Worm (Caenorhabditis elegans) whole organism, young adult: Measurements from ENCODE around the gene srw-90.
A peak's percentile ranks its signal among the peaks of the same experiment; 100 is the strongest.

Experiments used
- F22D6.2 ChIP-seq: sonication (generic microtip); optimal IDR thresholded peaks from 2 replicates; lab custom pipeline; 2016; ENCODE audit warnings: mild to moderate bottlenecking, missing genetic modification characterization, missing compliant biosample characterization
- F39B2.1 ChIP-seq: fragments of 200-800 bp; sonication (Bioruptor generic); IDR thresholded peaks from 2 replicates; pipeline ENCODE4 v1.3.6; 2022; ENCODE audit warnings: missing genetic modification reagents, missing genetic modification characterization, missing compliant biosample characterization
- F49E8.2 ChIP-seq: sonication (generic microtip); optimal IDR thresholded peaks from 3 replicates; lab custom pipeline; 2017; ENCODE audit warnings: missing genetic modification characterization, mild to moderate bottlenecking, missing compliant biosample characterization, antibody characterized with exemption, moderate library complexity; ENCODE audit not compliant: insufficient read depth
- F52B5.7 ChIP-seq: sonication (generic microtip); optimal IDR thresholded peaks from 2 replicates; lab custom pipeline; 2016; ENCODE audit warnings: mild to moderate bottlenecking, missing genetic modification characterization, missing compliant biosample characterization
- F57A8.1 ChIP-seq: fragments of 200-800 bp; sonication (Bioruptor generic); optimal IDR thresholded peaks from 2 replicates; lab custom pipeline; 2018; ENCODE audit warnings: mild to moderate bottlenecking, missing genetic modification characterization, moderate library complexity, missing compliant biosample characterization
- K11D2.4 ChIP-seq: fragments of 200-800 bp; sonication (Bioruptor generic); IDR thresholded peaks from 2 replicates; pipeline ENCODE4 v1.3.6; 2022; ENCODE audit warnings: missing genetic modification reagents, missing genetic modification characterization, missing compliant biosample characterization
- K12H6.12 ChIP-seq: fragments of 200-800 bp; sonication (Bioruptor generic); optimal IDR thresholded peaks from 2 replicates; lab custom pipeline; 2018; ENCODE audit warnings: mild to moderate bottlenecking, missing genetic modification characterization, missing compliant biosample characterization
- Y53F4B.3 ChIP-seq: fragments of 200-800 bp; sonication (Bioruptor generic); IDR thresholded peaks from 2 replicates; pipeline ENCODE4 v1.3.6; 2022; ENCODE audit warnings: missing genetic modification reagents, missing genetic modification characterization, missing compliant biosample characterization
- Y95B8A.8 ChIP-seq: fragments of 200-800 bp; sonication (Bioruptor generic); IDR thresholded peaks from 2 replicates; pipeline ENCODE4 v1.3.6; 2022; ENCODE audit warnings: missing genetic modification reagents, missing genetic modification characterization, missing compliant biosample characterization
- atf-7 ChIP-seq: sonication (generic microtip); optimal IDR thresholded peaks from 2 replicates; lab custom pipeline; 2017; ENCODE audit warnings: mild to moderate bottlenecking, missing genetic modification characterization, missing compliant biosample characterization
- attf-5 ChIP-seq: fragments of 200-800 bp; sonication (Bioruptor generic); optimal IDR thresholded peaks from 2 replicates; lab custom pipeline; 2018; ENCODE audit warnings: mild to moderate bottlenecking, missing genetic modification characterization, missing compliant biosample characterization
- attf-6 ChIP-seq: fragments of 200-800 bp; sonication (Bioruptor generic); IDR thresholded peaks from 2 replicates; pipeline ENCODE4 v1.3.6; 2022; ENCODE audit warnings: missing genetic modification reagents, missing genetic modification characterization, missing compliant biosample characterization
- cebp-1 ChIP-seq, 2 experiments: fragments of 200-800 bp in 1 of 2; sonication (Bioruptor generic) in 1 of 2; sonication (generic microtip) in 1 of 2; IDR thresholded peaks in 1 of 2; optimal IDR thresholded peaks in 1 of 2; 2 replicates each; pipeline versions ENCODE4 v1.3.6 to Lab custom; 2017 to 2022; ENCODE audit warnings: missing compliant biosample characterization in 2 of 2, missing genetic modification characterization in 2 of 2, mild to moderate bottlenecking in 1 of 2, missing genetic modification reagents in 1 of 2, moderate library complexity in 1 of 2
- ceh-27 ChIP-seq: fragments of 200-800 bp; sonication (Bioruptor generic); optimal IDR thresholded peaks from 2 replicates; lab custom pipeline; 2018; ENCODE audit warnings: mild to moderate bottlenecking, missing genetic modification characterization, moderate library complexity, missing compliant biosample characterization
- ceh-79 ChIP-seq: sonication (generic microtip); optimal IDR thresholded peaks from 2 replicates; lab custom pipeline; 2017; ENCODE audit warnings: mild to moderate bottlenecking, missing genetic modification characterization, missing compliant biosample characterization
- die-1 ChIP-seq: sonication (generic microtip); optimal IDR thresholded peaks from 2 replicates; lab custom pipeline; 2016; ENCODE audit warnings: missing genotype, mild to moderate bottlenecking, missing genetic modification characterization, missing compliant biosample characterization
- efl-1 ChIP-seq: fragments of 150-350 bp; optimal IDR thresholded peaks from 2 replicates; lab custom pipeline; 2014; ENCODE audit warnings: missing biosample characterization, missing genetic modification reagents, missing genetic modification characterization
- ets-4 ChIP-seq: fragments of 200-800 bp; sonication (Bioruptor generic); optimal IDR thresholded peaks from 2 replicates; lab custom pipeline; 2018; ENCODE audit warnings: mild to moderate bottlenecking, missing genetic modification characterization, missing compliant biosample characterization
- gei-17 ChIP-seq: fragments of 200-800 bp; sonication (Bioruptor generic); optimal IDR thresholded peaks from 2 replicates; lab custom pipeline; 2018; ENCODE audit warnings: mild to moderate bottlenecking, missing genetic modification characterization, missing compliant biosample characterization
- hmg-1.2 ChIP-seq: fragments of 200-800 bp; sonication (Bioruptor generic); IDR thresholded peaks from 2 replicates; pipeline ENCODE4 v1.3.6; 2022; ENCODE audit warnings: missing genetic modification reagents, missing genetic modification characterization, missing compliant biosample characterization
- lag-1 ChIP-seq: fragments of 200-800 bp; sonication (Bioruptor generic); IDR thresholded peaks from 2 replicates; pipeline ENCODE4 v1.3.6; 2022; ENCODE audit warnings: missing genetic modification reagents, missing genetic modification characterization, missing compliant biosample characterization
- let-607 ChIP-seq, 2 experiments: fragments of 200-800 bp in 1 of 2; sonication (Bioruptor generic) in 1 of 2; sonication (generic microtip) in 1 of 2; optimal IDR thresholded peaks; 2 replicates each; lab custom pipeline; 2016 to 2018; ENCODE audit warnings: mild to moderate bottlenecking in 2 of 2, missing compliant biosample characterization in 2 of 2, missing genetic modification characterization in 2 of 2, moderate library complexity in 2 of 2, missing genotype in 1 of 2
- lin-26 ChIP-seq: fragments of 200-800 bp; sonication (Bioruptor generic); IDR thresholded peaks from 2 replicates; pipeline ENCODE4 v1.3.6; 2022; ENCODE audit warnings: missing genetic modification reagents, missing genetic modification characterization, missing compliant biosample characterization
- lin-35 ChIP-seq, 3 experiments: fragments of 150-350 bp in 2 of 3; sonication (generic microtip) in 1 of 3; optimal IDR thresholded peaks; 2 replicates each; lab custom pipeline; 2014 to 2018; ENCODE audit warnings: missing biosample characterization in 3 of 3, missing genetic modification characterization in 3 of 3, missing genetic modification reagents in 3 of 3
- lin-40 ChIP-seq: sonication (generic microtip); optimal IDR thresholded peaks from 2 replicates; lab custom pipeline; 2016; ENCODE audit warnings: missing genetic modification characterization, mild to moderate bottlenecking, missing compliant biosample characterization, missing genotype, missing genetic modification reagents
- lsl-1 ChIP-seq: fragments of 200-800 bp; sonication (Bioruptor generic); optimal IDR thresholded peaks from 2 replicates; lab custom pipeline; 2018; ENCODE audit warnings: mild to moderate bottlenecking, missing genetic modification characterization, moderate library complexity, missing compliant biosample characterization
- madf-10 ChIP-seq: sonication (generic microtip); optimal IDR thresholded peaks from 2 replicates; lab custom pipeline; 2016; ENCODE audit warnings: mild to moderate bottlenecking, missing genetic modification characterization, missing compliant biosample characterization
- madf-3 ChIP-seq: fragments of 200-800 bp; sonication (Bioruptor generic); IDR thresholded peaks from 2 replicates; pipeline ENCODE4 v1.3.6; 2022; ENCODE audit warnings: missing genetic modification reagents, missing genetic modification characterization, missing compliant biosample characterization
- mcd-1 ChIP-seq: fragments of 200-800 bp; sonication (Bioruptor generic); IDR thresholded peaks from 2 replicates; pipeline ENCODE4 v1.3.6; 2022; ENCODE audit warnings: missing genetic modification reagents, missing genetic modification characterization, missing compliant biosample characterization
- mel-28 ChIP-seq: sonication (generic microtip); optimal IDR thresholded peaks from 2 replicates; lab custom pipeline; 2016; ENCODE audit warnings: borderline replicate concordance, mild to moderate bottlenecking, missing genetic modification characterization, missing compliant biosample characterization
- nfya-1 ChIP-seq: sonication (generic microtip); optimal IDR thresholded peaks from 2 replicates; lab custom pipeline; 2017; ENCODE audit warnings: antibody characterized with exemption, missing compliant biosample characterization, missing genetic modification characterization, borderline replicate concordance; ENCODE audit not compliant: insufficient read depth
- nhr-120 ChIP-seq: fragments of 200-800 bp; sonication (Bioruptor generic); IDR thresholded peaks from 2 replicates; pipeline ENCODE4 v1.3.6; 2022; ENCODE audit warnings: missing genetic modification characterization, missing compliant biosample characterization
- nhr-179 ChIP-seq: sonication (generic microtip); optimal IDR thresholded peaks from 2 replicates; lab custom pipeline; 2016; ENCODE audit warnings: mild to moderate bottlenecking, missing genetic modification characterization, missing compliant biosample characterization
- nhr-80 ChIP-seq: sonication (generic microtip); optimal IDR thresholded peaks from 2 replicates; lab custom pipeline; 2016; ENCODE audit warnings: missing genetic modification characterization, missing compliant biosample characterization
- repo-1 ChIP-seq: sonication (generic microtip); optimal IDR thresholded peaks from 2 replicates; lab custom pipeline; 2017; ENCODE audit warnings: mild to moderate bottlenecking, missing genetic modification characterization, missing compliant biosample characterization
- snpc-1.3 ChIP-seq: sonication (generic microtip); optimal IDR thresholded peaks from 2 replicates; lab custom pipeline; 2017; ENCODE audit warnings: missing genetic modification characterization, mild to moderate bottlenecking, missing compliant biosample characterization, antibody characterized with exemption, moderate library complexity, missing genotype, missing genetic modification reagents; ENCODE audit not compliant: insufficient read depth
- snpc-4 ChIP-seq, 5 experiments: fragments of 150-350 bp in 1 of 5; sonication (generic microtip) in 4 of 5; optimal IDR thresholded peaks; 2 replicates each; lab custom pipeline; 2014 to 2018; ENCODE audit warnings: missing genetic modification characterization in 5 of 5, missing biosample characterization in 3 of 5, antibody characterized with exemption in 2 of 5, mild to moderate bottlenecking in 2 of 5, missing compliant biosample characterization in 2 of 5, missing genotype in 2 of 5, moderate library complexity in 2 of 5, missing genetic modification reagents in 1 of 5
- unc-130 ChIP-seq: sonication (generic microtip); optimal IDR thresholded peaks from 2 replicates; lab custom pipeline; 2016; ENCODE audit warnings: missing genetic modification reagents, missing genetic modification characterization, missing compliant biosample characterization
- zfh-2 ChIP-seq: fragments of 200-800 bp; sonication (Bioruptor generic); conservative IDR thresholded peaks from 2 replicates; pipeline ENCODE4 v1.3.6; 2022; ENCODE audit warnings: missing genetic modification reagents, missing genetic modification characterization, missing compliant biosample characterization
- ztf-18 ChIP-seq: sonication (generic microtip); optimal IDR thresholded peaks from 2 replicates; lab custom pipeline; 2016; ENCODE audit warnings: missing genotype, mild to moderate bottlenecking, missing genetic modification characterization, missing compliant biosample characterization
- ztf-26 ChIP-seq: sonication (generic microtip); optimal IDR thresholded peaks from 2 replicates; lab custom pipeline; 2017; ENCODE audit warnings: missing genetic modification characterization, missing compliant biosample characterization
- ztf-3 ChIP-seq: fragments of 200-800 bp; sonication (Bioruptor generic); optimal IDR thresholded peaks from 2 replicates; lab custom pipeline; 2018; ENCODE audit warnings: mild to moderate bottlenecking, missing genetic modification characterization, missing compliant biosample characterization
- ztf-6 ChIP-seq: fragments of 200-800 bp; sonication (Bioruptor generic); IDR thresholded peaks from 2 replicates; pipeline ENCODE4 v1.3.6; 2022; ENCODE audit warnings: missing genetic modification reagents, missing genetic modification characterization, missing compliant biosample characterization

srw-90 gene

DNA sequence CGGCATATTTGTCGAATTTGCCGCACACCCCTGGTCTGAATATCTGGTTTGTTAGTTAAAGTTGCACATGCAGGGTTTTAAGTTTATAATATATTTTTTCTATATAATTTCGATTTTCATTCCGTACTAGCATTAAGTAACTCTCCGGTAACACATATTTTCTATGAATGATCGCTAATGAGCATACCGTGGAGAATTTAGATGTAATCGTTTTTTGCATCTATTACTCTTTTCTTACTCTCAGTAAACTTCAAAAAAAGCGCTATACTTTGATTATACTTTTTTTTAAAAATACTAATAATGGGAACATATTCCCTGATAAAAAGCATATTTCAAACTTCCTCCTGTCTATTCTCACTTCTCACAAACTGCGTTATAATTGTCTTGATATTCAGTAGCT lies 32.7 kb downstream of the srw-90 start, which contains the start of gene str-160:
Gene str-160 (plus strand): TSS at position 301 of the 400 bp plus-strand sequence.
- TF ChIP-seq repo-1 (no peak), ets-4 (GFP tag; lab: Kevin White, UChicago) (no peak), F39B2.1 (no peak), Y95B8A.8 (GFP tag; lab: Robert Waterston, UW) (no peak), madf-3 (no peak), Y53F4B.3 (GFP tag; lab: Robert Waterston, UW) (no peak), ztf-6 (GFP tag; lab: Robert Waterston, UW) (no peak), snpc-1.3 (tag; lab: Kevin White, UChicago) (no peak), lin-40 (tag; lab: Kevin White, UChicago) (no peak)
- TF ChIP-seq, all 124 proteins: peak for 0

DNA sequence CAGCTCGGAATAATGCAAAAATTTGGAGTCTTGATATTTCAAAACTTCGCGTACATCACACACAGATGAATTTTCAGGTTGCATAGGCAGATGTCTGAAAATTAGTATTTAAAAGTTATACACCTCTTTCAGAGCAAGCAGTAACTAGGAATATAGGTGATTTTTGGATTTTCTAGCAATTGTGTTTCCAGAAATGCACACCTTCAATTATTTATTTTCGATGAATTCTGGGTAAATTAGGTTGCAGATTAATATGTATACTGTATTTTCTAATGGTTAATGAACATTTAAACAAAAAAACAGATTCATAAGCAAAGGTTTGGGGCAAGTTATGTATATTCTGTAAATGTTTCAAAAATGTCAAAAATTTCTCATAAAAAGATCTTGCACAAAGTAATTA lies 39.2 kb downstream of the srw-90 start, which contains the start of gene srab-25:
Gene srab-25 (minus strand): TSS at position 101 of the 400 bp plus-strand sequence.
- TF ChIP-seq ztf-18 (tag; lab: Kevin White, UChicago) = no peak
- no peak for TF ChIP-seq snpc-1.3 (tag; lab: Kevin White, UChicago)
- TF ChIP-seq F52B5.7 (tag; lab: Kevin White, UChicago) = no peak
- no peak for TF ChIP-seq ztf-3 (GFP tag; lab: Kevin White, UChicago)
- TF ChIP-seq madf-10 (tag; lab: Kevin White, UChicago) = no peak
- no peak for TF ChIP-seq lin-35 (GFP tag; optimal IDR thresholded peaks at IDR 0.05; lab: Kevin White, UChicago)
- no peak for TF ChIP-seq attf-6 (GFP tag; lab: Robert Waterston, UW)
- TF ChIP-seq lsl-1 (GFP tag; lab: Kevin White, UChicago) = no peak
- no peak for TF ChIP-seq nhr-179 (tag; lab: Kevin White, UChicago)
- no peak for TF ChIP-seq mcd-1 (GFP tag; lab: Robert Waterston, UW)
- no peak for TF ChIP-seq nfya-1 (tag; lab: Kevin White, UChicago)
- TF ChIP-seq K12H6.12 (tag; lab: Kevin White, UChicago) = no peak
- no peak for TF ChIP-seq cebp-1 (GFP tag; IDR thresholded peaks at IDR 0.05; lab: Robert Waterston, UW)
- TF ChIP-seq cebp-1 (tag; optimal IDR thresholded peaks at IDR 0.05; lab: Kevin White, UChicago) = no peak
- TF ChIP-seq die-1 (tag; lab: Kevin White, UChicago) = no peak
- no peak for TF ChIP-seq F49E8.2 (tag; lab: Kevin White, UChicago)
- TF ChIP-seq lag-1 = no peak

DNA sequence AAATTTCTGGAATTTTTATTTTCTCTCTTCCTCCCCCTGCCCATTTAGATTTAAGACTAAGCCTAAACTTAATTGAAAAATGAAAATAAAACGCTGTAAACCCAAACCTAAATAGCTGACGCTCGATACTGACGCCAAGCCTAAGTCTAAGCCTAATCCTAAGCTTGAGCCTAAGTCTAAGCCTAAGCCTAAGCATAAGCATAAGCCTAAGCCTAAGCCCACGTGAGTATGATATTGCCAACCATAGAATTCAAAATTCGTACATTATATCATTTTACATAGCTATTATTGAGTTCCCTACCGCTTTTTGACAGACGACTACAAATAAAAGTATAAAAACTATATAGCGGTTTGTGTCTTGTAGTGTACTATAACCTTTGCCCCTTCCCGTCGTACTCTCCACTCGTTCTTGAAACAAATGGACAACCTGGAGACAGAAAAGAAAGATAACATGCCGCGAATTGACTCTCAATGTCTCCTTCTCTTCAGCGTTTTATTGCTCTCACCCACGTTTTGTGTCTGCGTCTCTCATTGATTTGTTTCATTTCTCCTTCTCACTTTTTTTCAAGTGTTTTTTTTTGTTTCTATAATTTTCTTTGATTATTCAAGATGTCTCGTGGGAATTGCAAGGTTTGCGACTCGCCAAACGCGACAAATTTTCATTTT lies 41.5 kb downstream of the srw-90 start, which contains the start of gene nhr-256:
Gene nhr-256 (plus strand): TSS at position 567 of the 666 bp plus-strand sequence.
- TF ChIP-seq F57A8.1 (GFP tag; lab: Kevin White, UChicago) = no peak
- TF ChIP-seq efl-1 (GFP tag; lab: Kevin White, UChicago) = no peak
- no peak for TF ChIP-seq unc-130
- no peak for TF ChIP-seq ceh-79
- no peak for TF ChIP-seq madf-3
- TF ChIP-seq ceh-27 (GFP tag; lab: Kevin White, UChicago) = peak; percentile 43
- peak; percentile 21 for TF ChIP-seq atf-7
- no peak for TF ChIP-seq mel-28 (tag; lab: Kevin White, UChicago)
- no peak for TF ChIP-seq F22D6.2 (tag; lab: Kevin White, UChicago)
- TF ChIP-seq let-607 (tag; optimal IDR thresholded peaks at IDR 0.05; lab: Kevin White, UChicago) = peak in 1 of 2 experiments; percentile 59
- 0 out of 2 replicates have a peak, but pooled peaks have one; percentile 36 for TF ChIP-seq K11D2.4 (GFP tag; lab: Robert Waterston, UW)
- peak; percentile 95 for TF ChIP-seq hmg-1.2 (GFP tag; lab: Robert Waterston, UW)
- TF ChIP-seq ztf-26 (tag; lab: Kevin White, UChicago) = peak; percentile 26
- TF ChIP-seq snpc-4 (GFP tag; optimal IDR thresholded peaks at IDR 0.05; lab: Kevin White, UChicago) = no peak
- peak in 1 of 4 experiments; percentile 19 for TF ChIP-seq snpc-4 (tag; optimal IDR thresholded peaks at IDR 0.05; lab: Kevin White, UChicago)
- TF ChIP-seq nhr-120 (GFP tag; lab: Robert Waterston, UW) = no peak
- TF ChIP-seq zfh-2 (GFP tag; lab: Robert Waterston, UW) = no peak
- TF ChIP-seq lin-26 (GFP tag; lab: Robert Waterston, UW) = no peak
- no peak for TF ChIP-seq gei-17 (GFP tag; lab: Kevin White, UChicago)
- TF ChIP-seq attf-5 (GFP tag; lab: Kevin White, UChicago) = peak; percentile 65
- peak; percentile 76 for TF ChIP-seq nhr-80 (tag; lab: Kevin White, UChicago)
